Worm (Caenorhabditis elegans): Measurements from ENCODE around the gene K05F1.6.

The K05F1.6 gene

ce11 chrII:5794195-5794594 is 11.9 kb downstream of the K05F1.6 start, which contains the start of gene acdh-8:
TSS of gene acdh-8 (plus strand) at chrII:5794495.
- TF ChIP-seq sma-3 (GFP tag; optimal IDR thresholded peaks at IDR 0.05) (no peak), lin-39 (tag; optimal IDR thresholded peaks at IDR 0.05) (no peak), R02D3.7 (tag; optimal IDR thresholded peaks at IDR 0.05) (no peak)

- no peak for TF ChIP-seq aly-2 (tag; optimal IDR thresholded peaks at IDR 0.05)
- TF ChIP-seq blmp-1 (tag; optimal IDR thresholded peaks at IDR 0.05; ENCODE audit: insufficient read depth), result no peak
- no peak for TF ChIP-seq sma-9 (GFP tag; optimal IDR thresholded peaks at IDR 0.05)
- TF ChIP-seq sma-9 (tag; optimal IDR thresholded peaks at IDR 0.05), result no peak
- TF ChIP-seq fos-1 (tag; optimal IDR thresholded peaks at IDR 0.05), result no peak
- no peak for TF ChIP-seq ceh-16 (tag; optimal IDR thresholded peaks at IDR 0.05)
- TF ChIP-seq unc-62 (GFP tag; optimal IDR thresholded peaks at IDR 0.05), result no peak
- TF ChIP-seq ztf-11 (tag; optimal IDR thresholded peaks at IDR 0.05), result no peak
- no peak for TF ChIP-seq nhr-21 (tag; optimal IDR thresholded peaks at IDR 0.05)
- no peak for TF ChIP-seq lin-13 (GFP tag; optimal IDR thresholded peaks at IDR 0.05)
- TF ChIP-seq ama-1 (optimal IDR thresholded peaks at IDR 0.05), result no peak
- no peak for TF ChIP-seq lin-11 (tag; optimal IDR thresholded peaks at IDR 0.05)
Observed at ce11 chrII:5797348-5797977, 15.1 kb downstream of the K05F1.6 start, which contains the start of the genes msp-63 and msp-142. TSS of gene msp-63 (minus strand) at chrII:5797448. TSS of gene msp-142 (plus strand) at chrII:5797927.

ce11 chrII:5799553-5799952 is 17.2 kb downstream of the K05F1.6 start, which contains the start of gene K05F1.8:
TSS of gene K05F1.8 (minus strand) at chrII:5799653.
- TF ChIP-seq egl-27 (tag; optimal IDR thresholded peaks at IDR 0.05) (no peak), mbf-1 (tag; optimal IDR thresholded peaks at IDR 0.05) (no peak), lin-13 (GFP tag; optimal IDR thresholded peaks at IDR 0.05) (no peak), blmp-1 (tag; optimal IDR thresholded peaks at IDR 0.05; ENCODE audit: insufficient read depth) (no peak), C34F6.9 (tag; optimal IDR thresholded peaks at IDR 0.05) (no peak), R02D3.7 (tag; optimal IDR thresholded peaks at IDR 0.05) (no peak), snpc-4 (tag; optimal IDR thresholded peaks at IDR 0.05) (no peak), ztf-4 (tag; optimal IDR thresholded peaks at IDR 0.05) (no peak), gmeb-1 (tag; optimal IDR thresholded peaks at IDR 0.05) (no peak), ceh-16 (tag; optimal IDR thresholded peaks at IDR 0.05) (no peak), F13H6.1 (tag; optimal IDR thresholded peaks at IDR 0.05) (no peak), lin-11 (tag; optimal IDR thresholded peaks at IDR 0.05) (no peak), mdl-1 (tag; optimal IDR thresholded peaks at IDR 0.05) (no peak), nhr-25 (tag; optimal IDR thresholded peaks at IDR 0.05) (no peak), ztf-1 (GFP tag; conservative IDR thresholded peaks at IDR 0.05) (no peak)

- no peak for TF ChIP-seq nhr-23 (tag; optimal IDR thresholded peaks at IDR 0.05)
- TF ChIP-seq nhr-77 (tag; optimal IDR thresholded peaks at IDR 0.05), result no peak
- no peak for TF ChIP-seq elt-3 (tag; optimal IDR thresholded peaks at IDR 0.05)
- no peak for TF ChIP-seq egl-27 (tag; optimal IDR thresholded peaks at IDR 0.05)
- no peak for TF ChIP-seq C34F6.9 (tag; optimal IDR thresholded peaks at IDR 0.05)
- TF ChIP-seq nhr-6 (tag; optimal IDR thresholded peaks at IDR 0.05), result no peak
- no peak for TF ChIP-seq zag-1 (tag; optimal IDR thresholded peaks at IDR 0.05)
- TF ChIP-seq peb-1 (tag; optimal IDR thresholded peaks at IDR 0.05), result no peak
- TF ChIP-seq unc-39 (tag; optimal IDR thresholded peaks at IDR 0.05), result no peak
- no peak for TF ChIP-seq lin-39 (tag; optimal IDR thresholded peaks at IDR 0.05)
- TF ChIP-seq blmp-1 (tag; optimal IDR thresholded peaks at IDR 0.05; ENCODE audit: insufficient read depth), result no peak
- no peak for TF ChIP-seq nhr-11 (tag; optimal IDR thresholded peaks at IDR 0.05)
- no peak for TF ChIP-seq crh-2 (tag; optimal IDR thresholded peaks at IDR 0.05)
- no peak for TF ChIP-seq nhr-10 (tag; optimal IDR thresholded peaks at IDR 0.05)
- TF ChIP-seq dmd-4 (tag; optimal IDR thresholded peaks at IDR 0.05), result no peak
- TF ChIP-seq F13H6.1 (tag; optimal IDR thresholded peaks at IDR 0.05), result no peak
- no peak for TF ChIP-seq ztf-4 (tag; optimal IDR thresholded peaks at IDR 0.05)
Observed at ce11 chrII:5801075-5801474, 18.8 kb downstream of the K05F1.6 start, which contains the start of the genes K05F1.9 and K05F1.1. TSS of gene K05F1.9 (minus strand) at chrII:5801175. TSS of gene K05F1.1 (plus strand) at chrII:5801382.

DNA sequence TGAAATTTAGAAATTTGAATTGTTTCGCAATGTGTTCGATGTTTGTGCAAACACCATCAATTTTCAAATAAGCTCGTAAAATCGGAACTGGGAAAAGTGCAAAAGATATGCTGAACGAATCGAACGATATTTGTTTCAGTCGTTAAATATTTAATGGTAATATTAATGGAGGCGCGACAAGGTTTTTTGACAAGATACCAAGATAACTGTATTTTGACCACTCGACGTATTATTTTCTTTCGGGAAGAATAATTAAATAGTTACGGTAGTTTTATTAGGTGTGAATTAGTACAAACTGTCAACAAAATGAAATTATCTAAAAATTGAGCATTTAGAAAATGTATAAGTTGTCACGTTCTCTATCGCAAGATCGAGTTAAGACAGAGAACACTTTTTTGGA is 22.0 kb downstream of the K05F1.6 start:
- TF ChIP-seq fos-1 (tag; optimal IDR thresholded peaks at IDR 0.05), result peak; percentile 29
- no peak for TF ChIP-seq dmd-4 (tag; optimal IDR thresholded peaks at IDR 0.05)
